Worm (Caenorhabditis elegans) whole organism, L4 larva: ENCODE data around the gene trm-1.

Source experiments
- F10B5.3 ChIP-seq: sonication (generic microtip); optimal IDR thresholded peaks from 2 replicates; lab custom pipeline; 2016; ENCODE audit warnings: mild to moderate bottlenecking, missing genetic modification characterization, missing compliant biosample characterization
- F26F4.8 ChIP-seq: fragments of 200-800 bp; sonication (Bioruptor generic); conservative IDR thresholded peaks from 2 replicates; pipeline ENCODE4 v1.3.6; 2022; ENCODE audit warnings: missing genetic modification characterization, missing compliant biosample characterization
- F44E2.7 ChIP-seq: fragments of 200-800 bp; sonication (Bioruptor generic); IDR thresholded peaks from 2 replicates; pipeline ENCODE4 v2.1.2; 2022; ENCODE audit warnings: missing genetic modification characterization, missing compliant biosample characterization
- T20F7.1 ChIP-seq: fragments of 200-800 bp; sonication (Bioruptor generic); optimal IDR thresholded peaks from 2 replicates; lab custom pipeline; 2018; ENCODE audit warnings: mild to moderate bottlenecking, missing genetic modification characterization, missing compliant biosample characterization
- Y48G9A.11 ChIP-seq: fragments of 200-800 bp; sonication (Bioruptor generic); IDR thresholded peaks from 2 replicates; pipeline ENCODE4 v1.3.6; 2022; ENCODE audit warnings: missing genetic modification reagents, missing genetic modification characterization, missing compliant biosample characterization
- Y5F2A.4 ChIP-seq: fragments of 200-800 bp; sonication (Bioruptor generic); optimal IDR thresholded peaks from 2 replicates; lab custom pipeline; 2018; ENCODE audit warnings: mild to moderate bottlenecking, missing genetic modification characterization, missing compliant biosample characterization
- Y75B8A.6 ChIP-seq: fragments of 200-800 bp; sonication (Bioruptor generic); IDR thresholded peaks from 2 replicates; pipeline ENCODE4 v1.3.6; 2022; ENCODE audit warnings: missing genetic modification reagents, missing genetic modification characterization, missing compliant biosample characterization
- ZK546.5 ChIP-seq, 2 experiments: sonication (generic microtip); optimal IDR thresholded peaks; 2 replicates each; lab custom pipeline; 2017; ENCODE audit warnings: missing biosample characterization in 2 of 2, missing genetic modification characterization in 2 of 2
- ceh-20 ChIP-seq: fragments of 200-800 bp; sonication (Bioruptor generic); IDR thresholded peaks from 2 replicates; pipeline ENCODE4 v1.3.6; 2022; ENCODE audit warnings: missing genetic modification reagents, missing genetic modification characterization, missing compliant biosample characterization
- ceh-28 ChIP-seq: fragments of 150-350 bp; optimal IDR thresholded peaks from 2 replicates; lab custom pipeline; 2014; ENCODE audit warnings: missing biosample characterization, missing genetic modification reagents, missing genetic modification characterization
- ceh-32 ChIP-seq: sonication (generic microtip); optimal IDR thresholded peaks from 2 replicates; lab custom pipeline; 2016; ENCODE audit warnings: mild to moderate bottlenecking, missing genetic modification characterization, missing compliant biosample characterization; ENCODE audit not compliant: poor library complexity
- ceh-44 ChIP-seq: fragments of 200-800 bp; sonication (Bioruptor generic); IDR thresholded peaks from 2 replicates; pipeline ENCODE4 v1.3.6; 2022; ENCODE audit warnings: missing genetic modification reagents, missing genetic modification characterization, missing compliant biosample characterization
- ceh-62 ChIP-seq: sonication (generic microtip); optimal IDR thresholded peaks from 2 replicates; lab custom pipeline; 2017; ENCODE audit warnings: missing biosample characterization, missing genetic modification characterization
- ces-1 ChIP-seq: fragments of 150-350 bp; sonication (generic microtip); optimal IDR thresholded peaks from 4 replicates; lab custom pipeline; 2014; ENCODE audit warnings: missing biosample characterization, missing genetic modification reagents, missing genetic modification characterization
- daf-19 ChIP-seq: fragments of 200-800 bp; sonication (Bioruptor generic); conservative IDR thresholded peaks from 2 replicates; pipeline ENCODE4 v1.3.6; 2022; ENCODE audit warnings: missing genetic modification characterization, missing compliant biosample characterization
- daf-8 ChIP-seq: fragments of 200-800 bp; sonication (Bioruptor generic); IDR thresholded peaks from 2 replicates; pipeline ENCODE4 v1.3.6; 2022; ENCODE audit warnings: missing genetic modification characterization, missing compliant biosample characterization
- dmd-9 ChIP-seq: fragments of 200-800 bp; sonication (Bioruptor generic); IDR thresholded peaks from 2 replicates; pipeline ENCODE4 v1.3.6; 2022; ENCODE audit warnings: missing genetic modification reagents, missing genetic modification characterization, missing compliant biosample characterization
- duxl-1 ChIP-seq: sonication (generic microtip); optimal IDR thresholded peaks from 2 replicates; lab custom pipeline; 2016; ENCODE audit warnings: mild to moderate bottlenecking, missing genetic modification characterization, moderate library complexity, missing compliant biosample characterization; ENCODE audit not compliant: poor library complexity
- dve-1 ChIP-seq: sonication (generic microtip); optimal IDR thresholded peaks from 2 replicates; lab custom pipeline; 2017; ENCODE audit warnings: antibody characterized with exemption, mild to moderate bottlenecking, missing genetic modification characterization, missing compliant biosample characterization; ENCODE audit not compliant: insufficient read depth
- egl-27 ChIP-seq: sonication (generic microtip); optimal IDR thresholded peaks from 3 replicates; lab custom pipeline; 2017; ENCODE audit warnings: missing biosample characterization, missing genetic modification reagents, missing genetic modification characterization
- egl-43 ChIP-seq: fragments of 200-800 bp; sonication (Bioruptor generic); IDR thresholded peaks from 2 replicates; pipeline ENCODE4 v1.3.6; 2022; ENCODE audit warnings: missing genetic modification reagents, missing genetic modification characterization, missing compliant biosample characterization
- hif-1 ChIP-seq, 2 experiments: sonication (generic microtip); optimal IDR thresholded peaks; 2 replicates each; lab custom pipeline; 2016 to 2017; ENCODE audit warnings: missing compliant biosample characterization in 2 of 2, missing genetic modification characterization in 2 of 2, missing genetic modification reagents in 2 of 2, missing genotype in 2 of 2, mild to moderate bottlenecking in 1 of 2
- hmg-1.1 ChIP-seq: fragments of 200-800 bp; sonication (Bioruptor generic); IDR thresholded peaks from 2 replicates; pipeline ENCODE4 v1.3.6; 2022; ENCODE audit warnings: missing genetic modification reagents, missing genetic modification characterization, missing compliant biosample characterization
- lin-13 ChIP-seq: fragments of 150-350 bp; optimal IDR thresholded peaks from 2 replicates; lab custom pipeline; 2014; ENCODE audit warnings: missing biosample characterization, missing genetic modification reagents, missing genetic modification characterization
- lin-15B ChIP-seq: fragments of 150-350 bp; sonication (generic microtip); optimal IDR thresholded peaks from 3 replicates; lab custom pipeline; 2014; ENCODE audit warnings: missing biosample characterization, missing genetic modification characterization
- lin-29 ChIP-seq: fragments of 200-800 bp; sonication (Bioruptor generic); IDR thresholded peaks from 2 replicates; pipeline ENCODE4 v1.3.6; 2022; ENCODE audit warnings: missing genetic modification reagents, missing genetic modification characterization, missing compliant biosample characterization
- lin-39 ChIP-seq: fragments of 150-350 bp; optimal IDR thresholded peaks from 2 replicates; lab custom pipeline; 2014; ENCODE audit warnings: missing biosample characterization, missing genetic modification reagents, missing genetic modification characterization
- madf-5 ChIP-seq, 2 experiments: fragments of 200-800 bp; sonication (Bioruptor generic); IDR thresholded peaks; 2 replicates each; pipeline ENCODE4 v1.3.6; 2022; ENCODE audit warnings: missing compliant biosample characterization in 2 of 2, missing genetic modification characterization in 2 of 2
- mdl-1 ChIP-seq, 2 experiments: fragments of 150-350 bp in 1 of 2; sonication (generic microtip) in 1 of 2; optimal IDR thresholded peaks; 2 replicates each; lab custom pipeline; 2014 to 2017; ENCODE audit warnings: missing biosample characterization in 2 of 2, missing genetic modification characterization in 2 of 2
- mdt-29 ChIP-seq: fragments of 200-800 bp; sonication (Bioruptor generic); IDR thresholded peaks from 2 replicates; pipeline ENCODE4 v1.3.6; 2022; ENCODE audit warnings: missing genetic modification reagents, missing genetic modification characterization, missing compliant biosample characterization
- mep-1 ChIP-seq: fragments of 150-350 bp; sonication (generic microtip); optimal IDR thresholded peaks from 3 replicates; lab custom pipeline; 2014; ENCODE audit warnings: missing biosample characterization, missing genetic modification characterization
- mxl-2 ChIP-seq: fragments of 200-800 bp; sonication (Bioruptor generic); conservative IDR thresholded peaks from 2 replicates; pipeline ENCODE4 v1.3.6; 2022; ENCODE audit warnings: missing genetic modification reagents, missing genetic modification characterization, missing compliant biosample characterization
- nhr-10 ChIP-seq: fragments of 150-350 bp; optimal IDR thresholded peaks from 2 replicates; lab custom pipeline; 2014; ENCODE audit warnings: missing biosample characterization, missing genetic modification characterization
- nhr-102 ChIP-seq: sonication (generic microtip); optimal IDR thresholded peaks from 2 replicates; lab custom pipeline; 2016; ENCODE audit warnings: mild to moderate bottlenecking, missing genetic modification characterization, moderate library complexity, missing compliant biosample characterization
- nhr-11 ChIP-seq: fragments of 150-350 bp; optimal IDR thresholded peaks from 2 replicates; lab custom pipeline; 2014; ENCODE audit warnings: missing biosample characterization, missing genetic modification characterization
- nhr-28 ChIP-seq: fragments of 150-350 bp; optimal IDR thresholded peaks from 2 replicates; lab custom pipeline; 2014; ENCODE audit warnings: missing biosample characterization, missing genetic modification characterization
- nhr-42 ChIP-seq: fragments of 200-800 bp; sonication (Bioruptor generic); IDR thresholded peaks from 2 replicates; pipeline ENCODE4 v1.3.6; 2022; ENCODE audit warnings: missing genetic modification characterization, missing compliant biosample characterization
- pqm-1 ChIP-seq: sonication (generic microtip); optimal IDR thresholded peaks from 2 replicates; lab custom pipeline; 2017; ENCODE audit warnings: missing biosample characterization, missing genetic modification characterization
- rbr-2 ChIP-seq: sonication (generic microtip); optimal IDR thresholded peaks from 2 replicates; lab custom pipeline; 2016; ENCODE audit warnings: missing genotype, missing genetic modification characterization, missing compliant biosample characterization
- saeg-2 ChIP-seq: fragments of 200-800 bp; sonication (Bioruptor generic); IDR thresholded peaks from 2 replicates; pipeline ENCODE4 v1.3.6; 2022; ENCODE audit warnings: missing genetic modification reagents, missing genetic modification characterization, missing compliant biosample characterization
- sdz-12 ChIP-seq: fragments of 200-800 bp; sonication (Bioruptor generic); optimal IDR thresholded peaks from 2 replicates; lab custom pipeline; 2018; ENCODE audit warnings: mild to moderate bottlenecking, missing genetic modification characterization, missing compliant biosample characterization
- set-16 ChIP-seq: fragments of 200-800 bp; sonication (Bioruptor generic); IDR thresholded peaks from 2 replicates; pipeline ENCODE4 v1.3.6; 2022; ENCODE audit warnings: missing genetic modification reagents, missing genetic modification characterization, missing compliant biosample characterization
- skn-1 ChIP-seq: fragments of 150-350 bp; optimal IDR thresholded peaks from 2 replicates; lab custom pipeline; 2014; ENCODE audit warnings: missing biosample characterization, missing genetic modification characterization
- snpc-4 ChIP-seq: fragments of 150-350 bp; optimal IDR thresholded peaks from 2 replicates; lab custom pipeline; 2014; ENCODE audit warnings: missing biosample characterization, missing genetic modification characterization
- spr-1 ChIP-seq: sonication (generic microtip); optimal IDR thresholded peaks from 2 replicates; lab custom pipeline; 2016; ENCODE audit warnings: mild to moderate bottlenecking, missing genetic modification characterization, missing compliant biosample characterization
- unc-39 ChIP-seq: sonication (generic microtip); optimal IDR thresholded peaks from 2 replicates; lab custom pipeline; 2017; ENCODE audit warnings: missing biosample characterization, missing genetic modification characterization
- unc-62 ChIP-seq, 3 experiments: fragments of 150-350 bp in 1 of 3; sonication (generic microtip); optimal IDR thresholded peaks in 2 of 3; peaks in 1 of 3; 1 replicate in 1 of 3; 2 replicates in 2 of 3; lab custom pipeline; 2014 to 2017; ENCODE audit warnings: missing biosample characterization in 3 of 3, missing genetic modification characterization in 3 of 3, missing genetic modification reagents in 3 of 3, missing genotype in 1 of 3
- vab-7 ChIP-seq: fragments of 200-800 bp; sonication (Bioruptor generic); IDR thresholded peaks from 2 replicates; pipeline ENCODE4 v1.3.6; 2022; ENCODE audit warnings: missing genetic modification reagents, missing genetic modification characterization, missing compliant biosample characterization
- zag-1 ChIP-seq: fragments of 150-350 bp; optimal IDR thresholded peaks from 2 replicates; lab custom pipeline; 2014; ENCODE audit warnings: missing biosample characterization, missing genetic modification characterization
- zfp-3 ChIP-seq: fragments of 200-800 bp; sonication (Bioruptor generic); conservative IDR thresholded peaks from 2 replicates; pipeline ENCODE4 v1.3.6; 2022; ENCODE audit warnings: missing genetic modification reagents, missing genetic modification characterization, missing compliant biosample characterization
- zip-11 ChIP-seq: fragments of 200-800 bp; sonication (Bioruptor generic); IDR thresholded peaks from 2 replicates; pipeline ENCODE4 v1.3.6; 2022; ENCODE audit warnings: missing genetic modification characterization, missing compliant biosample characterization
- ztf-11 ChIP-seq: fragments of 150-350 bp; optimal IDR thresholded peaks from 2 replicates; lab custom pipeline; 2014; ENCODE audit warnings: missing biosample characterization, missing genetic modification characterization

The trm-1 gene

ce11 chrV:14185438-14185837 is at the start of gene trm-1, which contains the start of gene ints-2:
trm-1 (minus strand) TSS chrV:14185612.
ints-2 (plus strand) TSS chrV:14185686.
- TF ChIP-seq Y48G9A.11 (no peak), mxl-2 (no peak), dmd-9 (GFP tag; lab: Robert Waterston, UW) (no peak), ceh-32 (tag; lab: Kevin White, UChicago) (no peak), skn-1 (no peak), ztf-11 (tag; lab: Kevin White, UChicago) (no peak), lin-13 (GFP tag; lab: Kevin White, UChicago) (no peak), unc-39 (tag; lab: Kevin White, UChicago) (no peak), pqm-1 (no peak), mdt-29 (no peak), ceh-62 (tag; lab: Kevin White, UChicago) (no peak), mep-1 (tag; lab: Kevin White, UChicago) (no peak), F26F4.8 (GFP tag; lab: Robert Waterston, UW) (no peak), dve-1 (tag; lab: Kevin White, UChicago) (peak; percentile 47), Y5F2A.4 (GFP tag; lab: Kevin White, UChicago) (no peak), nhr-11 (tag; lab: Kevin White, UChicago) (peak; percentile 8), daf-8 (no peak), madf-5 (GFP tag; IDR thresholded peaks at IDR 0.05; lab: Robert Waterston, UW) (no peak), zfp-3 (GFP tag; lab: Robert Waterston, UW) (no peak), set-16 (GFP tag; lab: Robert Waterston, UW) (no peak), lin-29 (GFP tag; lab: Robert Waterston, UW) (no peak), hif-1 (tag; optimal IDR thresholded peaks at IDR 0.05; lab: Kevin White, UChicago) (no peak), F10B5.3 (tag; lab: Kevin White, UChicago) (no peak), unc-62 (GFP tag; optimal IDR thresholded peaks at IDR 0.05 in 1 of 2; lab: Kevin White, UChicago) (no peak), unc-62 (tag; optimal IDR thresholded peaks at IDR 0.05; lab: Kevin White, UChicago) (no peak), F44E2.7 (GFP tag; lab: Robert Waterston, UW) (no peak), hmg-1.1 (GFP tag; lab: Robert Waterston, UW) (peak; percentile 38; the same call in 1 of the 2 replicates), T20F7.1 (GFP tag; lab: Kevin White, UChicago) (peak; percentile 63), egl-27 (tag; lab: Kevin White, UChicago) (no peak), zag-1 (no peak), ceh-44 (GFP tag; lab: Robert Waterston, UW) (no peak), mdl-1 (tag; optimal IDR thresholded peaks at IDR 0.05; lab: Kevin White, UChicago) (no peak), snpc-4 (no peak), ZK546.5 (tag; optimal IDR thresholded peaks at IDR 0.05; lab: Kevin White, UChicago) (no peak), nhr-10 (no peak), nhr-28 (tag; lab: Kevin White, UChicago) (peak; percentile 28), vab-7 (GFP tag; lab: Robert Waterston, UW) (no peak), ces-1 (GFP tag; lab: Kevin White, UChicago) (peak; percentile 5), rbr-2 (peak; percentile 53), Y75B8A.6 (no peak), spr-1 (tag; lab: Kevin White, UChicago) (no peak), sdz-12 (no peak), ceh-28 (no peak), nhr-42 (GFP tag; lab: Robert Waterston, UW) (no peak), ceh-20 (GFP tag; lab: Robert Waterston, UW) (no peak), lin-39 (tag; lab: Kevin White, UChicago) (no peak), saeg-2 (GFP tag; lab: Robert Waterston, UW) (no peak), nhr-102 (no peak), zip-11 (no peak), daf-19 (GFP tag; lab: Robert Waterston, UW) (no peak), lin-15B (peak; percentile 83), duxl-1 (tag; lab: Kevin White, UChicago) (no peak), egl-43 (GFP tag; lab: Robert Waterston, UW) (no peak)
